Worm (Caenorhabditis elegans) whole organism, midembryonic: ENCODE results near the gene ZC190.5.

Source experiments
- T22C8.4 ChIP-seq: fragments of 200-800 bp; sonication (Bioruptor generic); IDR thresholded peaks from 2 replicates; pipeline ENCODE4 v1.3.6; 2022; ENCODE audit warnings: missing genetic modification characterization, missing compliant biosample characterization
- cog-1 ChIP-seq: sonication (generic microtip); optimal IDR thresholded peaks from 2 replicates; lab custom pipeline; 2016; ENCODE audit warnings: missing genetic modification characterization, missing compliant biosample characterization
- flt-1 ChIP-seq: fragments of 200-800 bp; sonication (Bioruptor generic); IDR thresholded peaks from 2 replicates; pipeline ENCODE4 v1.3.6; 2022; ENCODE audit warnings: missing genetic modification characterization, missing compliant biosample characterization
- ztf-23 ChIP-seq: fragments of 200-800 bp; sonication (Bioruptor generic); IDR thresholded peaks from 2 replicates; pipeline ENCODE4 v1.3.6; 2022; ENCODE audit warnings: missing genetic modification reagents, missing genetic modification characterization, missing compliant biosample characterization

- no peak for TF ChIP-seq T22C8.4 (GFP tag; lab: Robert Waterston, UW)
- TF ChIP-seq ztf-23 (GFP tag; lab: Robert Waterston, UW) = no peak
- TF ChIP-seq cog-1 (tag; lab: Kevin White, UChicago) = no peak
- TF ChIP-seq flt-1 (GFP tag; lab: Robert Waterston, UW) = no peak
Measured at ce11 chrV:8648251-8648650, 25.1 kb downstream of the ZC190.5 start.
